Fruit fly (Drosophila melanogaster) whole organism, adult: ENCODE data around the gene Glut4EF.
A peak's percentile ranks its signal among the peaks of the same experiment; 100 is the strongest.

Source experiments
- CG11617 ChIP-seq: fragments of 200-800 bp; sonication (Bioruptor generic); optimal IDR thresholded peaks from 2 replicates; lab custom pipeline; 2017; ENCODE audit warnings: mild to moderate bottlenecking, missing biosample characterization, missing genetic modification reagents, missing genetic modification characterization
- CG12768 ChIP-seq: fragments of 200-800 bp; sonication (Bioruptor generic); optimal IDR thresholded peaks from 2 replicates; lab custom pipeline; 2017; ENCODE audit warnings: missing biosample characterization, missing genetic modification characterization, mild to moderate bottlenecking, moderate library complexity, missing genetic modification reagents
- CG14711 ChIP-seq: fragments of 200-800 bp; sonication (Bioruptor generic); optimal IDR thresholded peaks from 2 replicates; lab custom pipeline; 2018; ENCODE audit warnings: missing biosample characterization, mild to moderate bottlenecking, missing genetic modification characterization, moderate library complexity
- CG1620 ChIP-seq: fragments of 200-800 bp; sonication (Bioruptor generic); optimal IDR thresholded peaks from 2 replicates; lab custom pipeline; 2016; ENCODE audit warnings: missing biosample characterization, missing genetic modification characterization
- CG33017 ChIP-seq: fragments of 200-800 bp; sonication (Bioruptor generic); optimal IDR thresholded peaks from 2 replicates; lab custom pipeline; 2018; ENCODE audit warnings: missing biosample characterization, mild to moderate bottlenecking, missing genetic modification characterization, moderate library complexity
- CG5204 ChIP-seq: fragments of 200-800 bp; sonication (Bioruptor generic); optimal IDR thresholded peaks from 2 replicates; lab custom pipeline; 2016; ENCODE audit warnings: missing biosample characterization, missing genetic modification characterization
- CG7045 ChIP-seq: fragments of 200-800 bp; sonication (Bioruptor generic); optimal IDR thresholded peaks from 2 replicates; lab custom pipeline; 2017; ENCODE audit warnings: missing biosample characterization, mild to moderate bottlenecking, missing genetic modification characterization
- CG7101 ChIP-seq: fragments of 200-800 bp; sonication (Bioruptor generic); optimal IDR thresholded peaks from 2 replicates; lab custom pipeline; 2018; ENCODE audit warnings: missing biosample characterization, mild to moderate bottlenecking, missing genetic modification characterization, moderate library complexity
- Clk ChIP-seq: fragments of 200-800 bp; sonication (Bioruptor generic); optimal IDR thresholded peaks from 2 replicates; lab custom pipeline; 2017; ENCODE audit warnings: missing biosample characterization, missing genetic modification characterization
- Crg-1 ChIP-seq: fragments of 200-800 bp; sonication (Bioruptor generic); optimal IDR thresholded peaks from 2 replicates; lab custom pipeline; 2016; ENCODE audit warnings: missing biosample characterization, missing genetic modification characterization
- Hr96 ChIP-seq: fragments of 200-800 bp; sonication (Bioruptor generic); optimal IDR thresholded peaks from 2 replicates; lab custom pipeline; 2016; ENCODE audit warnings: missing biosample characterization, missing genetic modification characterization
- Mnt ChIP-seq: fragments of 200-800 bp; sonication (Bioruptor generic); optimal IDR thresholded peaks from 2 replicates; lab custom pipeline; 2016; ENCODE audit warnings: missing biosample characterization, mild to moderate bottlenecking, missing genetic modification characterization
- bab1 ChIP-seq: fragments of 200-800 bp; sonication (Bioruptor generic); optimal IDR thresholded peaks from 3 replicates; lab custom pipeline; 2019; ENCODE audit warnings: missing biosample characterization, mild to moderate bottlenecking, missing genetic modification characterization, moderate library complexity
- cic ChIP-seq: fragments of 200-800 bp; sonication (Bioruptor generic); optimal IDR thresholded peaks from 2 replicates; lab custom pipeline; 2017; ENCODE audit warnings: missing biosample characterization, mild to moderate bottlenecking, missing genetic modification characterization, moderate library complexity
- cnc ChIP-seq, 2 experiments: fragments of >200 bp; optimal IDR thresholded peaks; 2 replicates each; lab custom pipeline; 2017
- kay ChIP-seq: fragments of 200-800 bp; sonication (Bioruptor generic); peaks from one replicate; lab custom pipeline; 2016; ENCODE audit warnings: missing biosample characterization, missing genetic modification characterization, borderline replicate concordance
- ovo ChIP-seq: fragments of 200-800 bp; sonication (Bioruptor generic); optimal IDR thresholded peaks from 2 replicates; lab custom pipeline; 2016; ENCODE audit warnings: missing biosample characterization, missing genetic modification characterization
- pad ChIP-seq: fragments of 200-800 bp; sonication (Bioruptor generic); optimal IDR thresholded peaks from 3 replicates; lab custom pipeline; 2017; ENCODE audit warnings: missing biosample characterization, missing genetic modification characterization, mild to moderate bottlenecking, moderate library complexity, missing genetic modification reagents
- tj ChIP-seq: fragments of 200-800 bp; sonication (Bioruptor generic); optimal IDR thresholded peaks from 3 replicates; lab custom pipeline; 2017; ENCODE audit warnings: missing biosample characterization, mild to moderate bottlenecking, missing genetic modification characterization, moderate library complexity
- toe ChIP-seq: fragments of 200-800 bp; sonication (Bioruptor generic); optimal IDR thresholded peaks from 2 replicates; lab custom pipeline; 2016; ENCODE audit warnings: missing biosample characterization, missing genetic modification characterization

Glut4EF gene

dm6 chr3R:9966109-9966701, 91.7 kb downstream of the Glut4EF start:
- TF ChIP-seq CG11617 (GFP tag; lab: Kevin White, UChicago) (no peak), Clk (no peak), Mnt (GFP tag; lab: Kevin White, UChicago) (no peak), CG12768 (GFP tag; lab: Kevin White, UChicago) (no peak), bab1 (GFP tag; lab: Kevin White, UChicago) (no peak), tj (no peak), CG5204 (no peak), CG7101 (tag; lab: Kevin White, UChicago) (no peak), CG14711 (tag; lab: Kevin White, UChicago) (no peak), Hr96 (GFP tag; lab: Kevin White, UChicago) (no peak), ovo (no peak), kay (GFP tag; lab: Kevin White, UChicago) (no peak), CG33017 (tag; lab: Kevin White, UChicago) (no peak), Crg-1 (no peak), toe (GFP tag; lab: Kevin White, UChicago) (no peak), cic (GFP tag; lab: Kevin White, UChicago) (no peak)

- peak; percentile 77 for TF ChIP-seq kay (GFP tag; lab: Kevin White, UChicago)
- TF ChIP-seq cnc (optimal IDR thresholded peaks at IDR 0.05; lab: Kevin White, UChicago) = no peak
These were observed 93.8 kb downstream of the Glut4EF start for dm6 chr3R:9968239-9968638.

dm6 chr3R:9968827-9969675, 94.6 kb downstream of the Glut4EF start:
- TF ChIP-seq CG5204 (no peak), CG7101 (tag; lab: Kevin White, UChicago) (no peak), Mnt (GFP tag; lab: Kevin White, UChicago) (peak; percentile 43), kay (GFP tag; lab: Kevin White, UChicago) (peak; percentile 23), CG11617 (GFP tag; lab: Kevin White, UChicago) (no peak), Clk (peak; percentile 24), cic (GFP tag; lab: Kevin White, UChicago) (peak; percentile 51), CG12768 (GFP tag; lab: Kevin White, UChicago) (peak; percentile 68), cnc (optimal IDR thresholded peaks at IDR 0.05; lab: Kevin White, UChicago) (no peak), bab1 (GFP tag; lab: Kevin White, UChicago) (no peak), Crg-1 (no peak), pad (GFP tag; lab: Kevin White, UChicago) (peak; percentile 18), CG7045 (no peak), CG14711 (tag; lab: Kevin White, UChicago) (no peak)

- TF ChIP-seq ovo = no peak
These were observed 103.0 kb downstream of the Glut4EF start for dm6 chr3R:9977494-9977893.

dm6 chr3R:9978977-9979376, 104.5 kb downstream of the Glut4EF start:
- TF ChIP-seq CG7045 = no peak
- no peak for TF ChIP-seq pad (GFP tag; lab: Kevin White, UChicago)
- no peak for TF ChIP-seq CG1620 (GFP tag; lab: Kevin White, UChicago)
- no peak for TF ChIP-seq CG7101 (tag; lab: Kevin White, UChicago)
- no peak for TF ChIP-seq CG33017 (tag; lab: Kevin White, UChicago)
- TF ChIP-seq bab1 (GFP tag; lab: Kevin White, UChicago) = no peak

dm6 chr3R:9985585-9986393, 111.3 kb downstream of the Glut4EF start, which contains the start of gene Art4:
Gene Art4 (minus strand): TSS chr3R:9986060.
- TF ChIP-seq CG11617 (GFP tag; lab: Kevin White, UChicago) = peak; percentile 32
- peak; percentile 15 for TF ChIP-seq CG14711 (tag; lab: Kevin White, UChicago)
- peak; percentile 24 for TF ChIP-seq CG7045
- TF ChIP-seq Mnt (GFP tag; lab: Kevin White, UChicago) = peak; percentile 85
- peak; percentile 79 for TF ChIP-seq toe (GFP tag; lab: Kevin White, UChicago)
- TF ChIP-seq cic (GFP tag; lab: Kevin White, UChicago) = peak; percentile 19
- TF ChIP-seq tj = peak; percentile 13
- TF ChIP-seq CG5204 = no peak
- no peak for TF ChIP-seq ovo
- TF ChIP-seq kay (GFP tag; lab: Kevin White, UChicago) = no peak
- TF ChIP-seq bab1 (GFP tag; lab: Kevin White, UChicago) = peak; percentile 26
- no peak for TF ChIP-seq cnc (optimal IDR thresholded peaks at IDR 0.05; lab: Kevin White, UChicago)
- TF ChIP-seq Clk = peak; percentile 40
- peak; percentile 66 for TF ChIP-seq Hr96 (GFP tag; lab: Kevin White, UChicago)
- TF ChIP-seq pad (GFP tag; lab: Kevin White, UChicago) = peak; percentile 45
- TF ChIP-seq CG12768 (GFP tag; lab: Kevin White, UChicago) = peak; percentile 30
- TF ChIP-seq Crg-1 = peak; percentile 11
- peak; percentile 59 for TF ChIP-seq CG7101 (tag; lab: Kevin White, UChicago)
- TF ChIP-seq CG1620 (GFP tag; lab: Kevin White, UChicago) = no peak
- TF ChIP-seq CG33017 (tag; lab: Kevin White, UChicago) = no peak
